Fruit fly (Drosophila melanogaster) whole organism, embryonic: ENCODE measurements around the gene c12.1.

Source experiments
- B-H1 ChIP-seq: fragments of 200-800 bp; sonication (Bioruptor generic); IDR thresholded peaks from 3 replicates; pipeline ENCODE4 v1.3.6; 2022; ENCODE audit warnings: missing biosample characterization, missing genetic modification characterization
- Bteb2 ChIP-seq: fragments of 200-800 bp; sonication (Bioruptor generic); optimal IDR thresholded peaks from 2 replicates; lab custom pipeline; 2016; ENCODE audit warnings: missing biosample characterization, missing genetic modification characterization
- CG11504 ChIP-seq: fragments of 200-800 bp; sonication (Bioruptor generic); optimal IDR thresholded peaks from 3 replicates; lab custom pipeline; 2019; ENCODE audit warnings: missing biosample characterization, mild to moderate bottlenecking, missing genetic modification characterization, moderate library complexity
- CG11695 ChIP-seq: fragments of 200-800 bp; sonication (Bioruptor generic); IDR thresholded peaks from 3 replicates; pipeline ENCODE4 v1.3.6; 2022; ENCODE audit warnings: missing biosample characterization, missing genetic modification characterization
- CG11723 ChIP-seq: fragments of 200-800 bp; sonication (Bioruptor generic); optimal IDR thresholded peaks from 2 replicates; lab custom pipeline; 2017; ENCODE audit warnings: missing biosample characterization, mild to moderate bottlenecking, missing genetic modification characterization
- CG12299 ChIP-seq: fragments of 200-800 bp; sonication (Bioruptor generic); optimal IDR thresholded peaks from 2 replicates; lab custom pipeline; 2018; ENCODE audit warnings: missing biosample characterization, mild to moderate bottlenecking, missing genetic modification characterization
- CG14014 ChIP-seq: fragments of 200-800 bp; sonication (Bioruptor generic); IDR thresholded peaks from 2 replicates; pipeline ENCODE4 v1.3.6; 2022; ENCODE audit warnings: missing biosample characterization, missing genetic modification characterization
- CG14860 ChIP-seq: fragments of 200-800 bp; sonication (Bioruptor generic); IDR thresholded peaks from 3 replicates; pipeline ENCODE4 v1.3.6; 2022; ENCODE audit warnings: missing biosample characterization, missing genetic modification characterization; ENCODE audit not compliant: partially characterized antibody
- CG15601 ChIP-seq: fragments of 200-800 bp; sonication (Bioruptor generic); optimal IDR thresholded peaks from 3 replicates; lab custom pipeline; 2019; ENCODE audit warnings: missing biosample characterization, mild to moderate bottlenecking, missing genetic modification characterization, moderate library complexity
- CG1602 ChIP-seq: fragments of 200-800 bp; sonication (Bioruptor generic); optimal IDR thresholded peaks from 3 replicates; lab custom pipeline; 2016; ENCODE audit warnings: missing biosample characterization, missing genetic modification characterization
- CG17328 ChIP-seq: fragments of 200-800 bp; sonication (Bioruptor generic); IDR thresholded peaks from 2 replicates; pipeline ENCODE4 v1.3.6; 2022; ENCODE audit warnings: missing biosample characterization, missing genetic modification characterization
- CG18011 ChIP-seq: fragments of 200-800 bp; sonication (Bioruptor generic); optimal IDR thresholded peaks from 2 replicates; lab custom pipeline; 2017; ENCODE audit warnings: missing biosample characterization, missing genetic modification characterization, mild to moderate bottlenecking, moderate library complexity, missing genotype
- CG18476 ChIP-seq: fragments of 200-800 bp; sonication (Bioruptor generic); optimal IDR thresholded peaks from 2 replicates; lab custom pipeline; 2016; ENCODE audit warnings: missing biosample characterization, mild to moderate bottlenecking, missing genetic modification characterization
- CG2120 ChIP-seq: fragments of 200-800 bp; sonication (Bioruptor generic); optimal IDR thresholded peaks from 3 replicates; lab custom pipeline; 2016; ENCODE audit warnings: missing biosample characterization, missing genetic modification characterization
- CG30431 ChIP-seq: fragments of 200-800 bp; sonication (Bioruptor generic); optimal IDR thresholded peaks from 2 replicates; lab custom pipeline; 2017; ENCODE audit warnings: missing biosample characterization, missing genetic modification characterization
- CG33213 ChIP-seq: fragments of 200-800 bp; sonication (Bioruptor generic); optimal IDR thresholded peaks from 3 replicates; lab custom pipeline; 2016; ENCODE audit warnings: missing biosample characterization, missing genetic modification characterization
- CG5245 ChIP-seq: fragments of 200-800 bp; sonication (Bioruptor generic); optimal IDR thresholded peaks from 3 replicates; lab custom pipeline; 2016; ENCODE audit warnings: missing biosample characterization, missing genetic modification characterization
- CG8924 ChIP-seq: fragments of 200-800 bp; optimal IDR thresholded peaks from 3 replicates; lab custom pipeline; 2019; ENCODE audit warnings: missing biosample characterization, mild to moderate bottlenecking, missing genetic modification characterization, moderate library complexity
- CG8944 ChIP-seq: fragments of 200-800 bp; sonication (Bioruptor generic); optimal IDR thresholded peaks from 3 replicates; lab custom pipeline; 2016; ENCODE audit warnings: missing biosample characterization, missing genetic modification characterization
- CG9215 ChIP-seq: fragments of 200-800 bp; sonication (Bioruptor generic); IDR thresholded peaks from 2 replicates; pipeline ENCODE4 v1.3.6; 2022; ENCODE audit warnings: missing biosample characterization, missing genetic modification characterization
- CG9797 ChIP-seq: fragments of 200-800 bp; sonication (Bioruptor generic); optimal IDR thresholded peaks from 3 replicates; lab custom pipeline; 2018; ENCODE audit warnings: missing biosample characterization, mild to moderate bottlenecking, missing genetic modification characterization
- D19B ChIP-seq: fragments of 200-800 bp; sonication (Bioruptor generic); optimal IDR thresholded peaks from 2 replicates; lab custom pipeline; 2017; ENCODE audit warnings: missing biosample characterization, mild to moderate bottlenecking, missing genetic modification characterization
- E2f1 ChIP-seq: fragments of 200-800 bp; sonication (Bioruptor generic); IDR thresholded peaks from 2 replicates; pipeline ENCODE4 v1.3.6; 2022; ENCODE audit warnings: missing biosample characterization, missing genetic modification characterization
- Gug ChIP-seq: fragments of 200-800 bp; sonication (Bioruptor generic); IDR thresholded peaks from 4 replicates; pipeline ENCODE4 v1.3.6; 2022; ENCODE audit warnings: missing biosample characterization, missing genetic modification characterization
- HLH54F ChIP-seq: fragments of 200-800 bp; sonication (Bioruptor generic); optimal IDR thresholded peaks from 3 replicates; lab custom pipeline; 2016; ENCODE audit warnings: missing biosample characterization, missing genetic modification characterization
- Hr51 ChIP-seq, 2 experiments: fragments of 200-800 bp; sonication (Bioruptor generic); optimal IDR thresholded peaks; 2 replicates in 1 of 2; 3 replicates in 1 of 2; lab custom pipeline; 2016 to 2018; ENCODE audit warnings: missing biosample characterization in 2 of 2, missing genetic modification characterization in 2 of 2, mild to moderate bottlenecking in 1 of 2, moderate library complexity in 1 of 2
- ara ChIP-seq: fragments of 200-800 bp; sonication (Bioruptor generic); IDR thresholded peaks from 2 replicates; pipeline ENCODE4 v1.3.6; 2022; ENCODE audit warnings: missing biosample characterization, missing genetic modification characterization
- chm ChIP-seq: fragments of 200-800 bp; sonication (Bioruptor generic); IDR thresholded peaks from 2 replicates; pipeline ENCODE4 v1.3.6; 2022; ENCODE audit warnings: missing biosample characterization, missing genetic modification characterization
- chn ChIP-seq: fragments of 200-800 bp; sonication (Bioruptor generic); optimal IDR thresholded peaks from 2 replicates; lab custom pipeline; 2016; ENCODE audit warnings: missing biosample characterization, missing genetic modification characterization
- ci ChIP-seq: fragments of 200-800 bp; sonication (Bioruptor generic); IDR thresholded peaks from 3 replicates; pipeline ENCODE4 v1.3.6; 2022; ENCODE audit warnings: missing biosample characterization, missing genetic modification characterization
- crc ChIP-seq: fragments of 200-800 bp; sonication (Bioruptor generic); optimal IDR thresholded peaks from 2 replicates; lab custom pipeline; 2016; ENCODE audit warnings: missing biosample characterization, missing genetic modification characterization
- croc ChIP-seq: fragments of 200-800 bp; sonication (Bioruptor generic); conservative IDR thresholded peaks from 3 replicates; pipeline ENCODE4 v1.3.6; 2022; ENCODE audit warnings: missing biosample characterization, missing genetic modification characterization
- crol ChIP-seq: fragments of 200-800 bp; sonication (Bioruptor generic); IDR thresholded peaks from 2 replicates; pipeline ENCODE4 v1.3.6; 2022; ENCODE audit warnings: missing biosample characterization, missing genetic modification characterization
- cwo ChIP-seq: fragments of 200-800 bp; sonication (Bioruptor generic); optimal IDR thresholded peaks from 3 replicates; lab custom pipeline; 2017; ENCODE audit warnings: missing biosample characterization, missing genetic modification characterization, mild to moderate bottlenecking, moderate library complexity, missing genetic modification reagents
- dimm ChIP-seq: fragments of 200-800 bp; sonication (Bioruptor generic); IDR thresholded peaks from 2 replicates; pipeline ENCODE4 v1.3.6; 2022; ENCODE audit warnings: missing biosample characterization, missing genetic modification characterization
- dm ChIP-seq: fragments of 200-800 bp; sonication (Bioruptor generic); optimal IDR thresholded peaks from 3 replicates; lab custom pipeline; 2016; ENCODE audit warnings: missing biosample characterization, missing genetic modification characterization
- dysf ChIP-seq: fragments of 200-800 bp; sonication (Bioruptor generic); IDR thresholded peaks from 3 replicates; pipeline ENCODE4 v1.3.6; 2022; ENCODE audit warnings: missing biosample characterization, missing genetic modification characterization
- ewg ChIP-seq: fragments of 200-800 bp; sonication (Bioruptor generic); optimal IDR thresholded peaks from 3 replicates; lab custom pipeline; 2017; ENCODE audit warnings: mild to moderate bottlenecking, missing biosample characterization, missing genetic modification reagents, missing genetic modification characterization
- fru ChIP-seq: fragments of >200 bp; optimal IDR thresholded peaks from 2 replicates; lab custom pipeline; 2017
- lilli ChIP-seq: fragments of 200-800 bp; sonication (Bioruptor generic); optimal IDR thresholded peaks from 3 replicates; lab custom pipeline; 2016; ENCODE audit warnings: missing biosample characterization, missing genetic modification characterization
- mld ChIP-seq: fragments of 200-800 bp; sonication (Bioruptor generic); IDR thresholded peaks from 3 replicates; pipeline ENCODE4 v1.3.6; 2022; ENCODE audit warnings: missing biosample characterization, missing genetic modification characterization; ENCODE audit not compliant: partially characterized antibody
- oc ChIP-seq: fragments of 200-800 bp; sonication (Bioruptor generic); optimal IDR thresholded peaks from 2 replicates; lab custom pipeline; 2018; ENCODE audit warnings: missing biosample characterization, mild to moderate bottlenecking, missing genetic modification characterization, moderate library complexity
- sc ChIP-seq, 3 experiments: fragments of >200 bp in 2 of 3; fragments of 200-800 bp in 1 of 3; sonication (Bioruptor generic) in 1 of 3; optimal IDR thresholded peaks; 2 replicates in 2 of 3; 3 replicates in 1 of 3; lab custom pipeline; 2017; ENCODE audit warnings: mild to moderate bottlenecking in 1 of 3, missing biosample characterization in 1 of 3, missing genetic modification characterization in 1 of 3, missing genetic modification reagents in 1 of 3
- schlank ChIP-seq: fragments of 200-800 bp; sonication (Bioruptor generic); optimal IDR thresholded peaks from 2 replicates; lab custom pipeline; 2018; ENCODE audit warnings: missing biosample characterization, mild to moderate bottlenecking, missing genetic modification characterization
- sna ChIP-seq: fragments of 200-800 bp; sonication (Bioruptor generic); IDR thresholded peaks from 2 replicates; pipeline ENCODE4 v1.3.6; 2022; ENCODE audit warnings: missing biosample characterization, missing genetic modification characterization; ENCODE audit not compliant: partially characterized antibody
- sr ChIP-seq: fragments of 200-800 bp; sonication (Bioruptor generic); IDR thresholded peaks from 3 replicates; pipeline ENCODE4 v1.3.6; 2022; ENCODE audit warnings: missing biosample characterization, missing genetic modification characterization
- ssp ChIP-seq: fragments of 200-800 bp; sonication (Bioruptor generic); IDR thresholded peaks from 2 replicates; pipeline ENCODE4 v1.3.6; 2022; ENCODE audit warnings: missing biosample characterization, missing genetic modification characterization
- tin ChIP-seq: fragments of 200-800 bp; sonication (Bioruptor generic); optimal IDR thresholded peaks from 3 replicates; lab custom pipeline; 2016; ENCODE audit warnings: missing biosample characterization, missing genetic modification characterization
- trem ChIP-seq: fragments of 200-800 bp; optimal IDR thresholded peaks from 3 replicates; lab custom pipeline; 2019; ENCODE audit warnings: missing biosample characterization, mild to moderate bottlenecking, missing genetic modification characterization, moderate library complexity
- twi ChIP-seq: fragments of 200-800 bp; optimal IDR thresholded peaks from 2 replicates; lab custom pipeline; 2019; ENCODE audit warnings: missing biosample characterization, mild to moderate bottlenecking, missing genetic modification characterization, moderate library complexity

Gene c12.1

DNA sequence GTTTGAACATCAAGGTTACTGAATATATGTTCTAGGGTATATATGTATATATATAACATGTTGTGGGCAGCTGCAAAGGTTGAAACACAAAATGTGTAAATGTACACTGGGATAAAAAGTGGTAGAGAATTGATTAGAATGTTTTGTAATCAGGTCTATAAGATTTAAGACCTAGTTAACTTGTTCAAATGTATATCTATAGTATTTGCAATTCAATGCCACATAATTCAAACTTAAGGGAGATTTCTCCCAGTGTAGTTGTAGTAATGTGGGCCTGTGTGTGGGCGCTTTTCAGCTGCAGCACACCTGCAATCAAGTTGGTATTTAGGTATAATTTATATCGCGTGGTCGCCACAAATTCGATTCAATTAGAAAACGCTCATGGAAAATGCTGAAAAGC lies 30.2 kb upstream of the c12.1 start (continued):
- TF ChIP-seq chn (no peak), tin (GFP tag; lab: Kevin White, UChicago) (peak; percentile 40), CG11723 (GFP tag; lab: Kevin White, UChicago) (peak; percentile 3), chm (GFP tag; lab: Robert Waterston, UW) (peak; percentile 50; the same call in 1 of the 2 replicates), fru (lab: Kevin White, UChicago) (no peak), mld (GFP tag; lab: Robert Waterston, UW) (no peak), CG9215 (GFP tag; lab: Robert Waterston, UW) (0 out of 2 replicates have a peak, but pooled peaks have one; percentile 8), Hr51 (GFP tag; optimal IDR thresholded peaks at IDR 0.05; lab: Kevin White, UChicago) (peak in 1 of 2 experiments; percentile 70), trem (peak; percentile 33), D19B (GFP tag; lab: Kevin White, UChicago) (no peak), cwo (GFP tag; lab: Kevin White, UChicago) (peak; percentile 43), CG15601 (tag; lab: Kevin White, UChicago) (no peak), ci (peak; percentile 77), schlank (no peak), dimm (0 out of 2 replicates have a peak, but pooled peaks have one; percentile 31), CG9797 (GFP tag; lab: Kevin White, UChicago) (no peak), HLH54F (peak; percentile 9), sna (GFP tag; lab: Robert Waterston, UW) (no peak), CG18011 (GFP tag; lab: Kevin White, UChicago) (no peak), CG11695 (GFP tag; lab: Robert Waterston, UW) (0 out of 3 replicates have a peak, but pooled peaks have one; percentile 56), CG17328 (GFP tag; lab: Robert Waterston, UW) (peak; percentile 58), CG30431 (GFP tag; lab: Kevin White, UChicago) (peak; percentile 14), oc (peak; percentile 40), CG2120 (GFP tag; lab: Kevin White, UChicago) (peak; percentile 36), CG11504 (peak; percentile 75), CG8924 (tag; lab: Kevin White, UChicago) (peak; percentile 40), CG8944 (GFP tag; lab: Kevin White, UChicago) (peak; percentile 21), Bteb2 (GFP tag; lab: Kevin White, UChicago) (peak; percentile 4), lilli (GFP tag; lab: Kevin White, UChicago) (peak; percentile 20), CG18476 (GFP tag; lab: Kevin White, UChicago) (peak; percentile 21), ssp (peak; percentile 31; the same call in 1 of the 2 replicates), sc (optimal IDR thresholded peaks at IDR 0.05; lab: Kevin White, UChicago) (no peak), sc (GFP tag; optimal IDR thresholded peaks at IDR 0.05; lab: Kevin White, UChicago) (peak; percentile 42), dysf (GFP tag; lab: Robert Waterston, UW) (peak; percentile 55; the same call in 2 of the 3 replicates), ewg (GFP tag; lab: Kevin White, UChicago) (peak; percentile 29), Gug (0 out of 4 replicates have a peak, but pooled peaks have one; percentile 23), twi (tag; lab: Kevin White, UChicago) (no peak), CG5245 (GFP tag; lab: Kevin White, UChicago) (peak; percentile 31), dm (GFP tag; lab: Kevin White, UChicago) (no peak), ara (peak; percentile 38; the same call in 1 of the 2 replicates), CG14014 (GFP tag; lab: Robert Waterston, UW) (peak; percentile 59; the same call in 1 of the 2 replicates), crol (GFP tag; lab: Robert Waterston, UW) (no peak), sr (GFP tag; lab: Robert Waterston, UW) (0 out of 3 replicates have a peak, but pooled peaks have one; percentile 55), CG12299 (tag; lab: Kevin White, UChicago) (no peak), B-H1 (GFP tag; lab: Robert Waterston, UW) (peak; percentile 47; the same call in 2 of the 3 replicates), crc (GFP tag; lab: Kevin White, UChicago) (no peak), CG33213 (GFP tag; lab: Kevin White, UChicago) (no peak), E2f1 (peak; percentile 72), CG14860 (no peak), CG1602 (GFP tag; lab: Kevin White, UChicago) (peak; percentile 51), croc (GFP tag; lab: Robert Waterston, UW) (no peak)
